Fruit fly (Drosophila melanogaster): Measurements from ENCODE around the gene CalpC.

The CalpC gene

dm6 chrX:16320197-16320921 lies 5.2 kb upstream of the CalpC start, which contains the start of gene Cyp1 (continued):
- TF ChIP-seq CG4360 (GFP tag; IDR thresholded peaks at IDR 0.05) (peak; percentile 46; the same call in 1 of the 2 replicates), CG4404 (GFP tag; IDR thresholded peaks at IDR 0.05) (0 out of 2 replicates have a peak, but pooled peaks have one; percentile 23), CG9437 (GFP tag; optimal IDR thresholded peaks at IDR 0.05) (no peak), schlank (tag; optimal IDR thresholded peaks at IDR 0.05) (no peak), CG34376 (GFP tag; optimal IDR thresholded peaks at IDR 0.05) (no peak), gem (tag; optimal IDR thresholded peaks at IDR 0.05) (no peak), CG7928 (GFP tag; optimal IDR thresholded peaks at IDR 0.05) (no peak), CG1603 (tag; optimal IDR thresholded peaks at IDR 0.05) (peak; percentile 90), Hmr (GFP tag; optimal IDR thresholded peaks at IDR 0.05) (peak; percentile 56), da (GFP tag; optimal IDR thresholded peaks at IDR 0.05) (no peak), CG10209 (GFP tag; optimal IDR thresholded peaks at IDR 0.05) (no peak), wdn (GFP tag; IDR thresholded peaks at IDR 0.05) (peak; percentile 42; the same call in 1 of the 2 replicates), HHEX (GFP tag; optimal IDR thresholded peaks at IDR 0.05) (no peak), ssp (GFP tag; IDR thresholded peaks at IDR 0.05) (peak; percentile 74), CG17359 (tag; optimal IDR thresholded peaks at IDR 0.05) (peak; percentile 15), hkb (optimal IDR thresholded peaks at IDR 0.05) (no peak), hkb (GFP tag; IDR thresholded peaks at IDR 0.05) (peak; percentile 58; the same call in 1 of the 2 replicates), CG2120 (GFP tag; optimal IDR thresholded peaks at IDR 0.05) (peak; percentile 54), Nf-YA (GFP tag; IDR thresholded peaks at IDR 0.05) (no peak; the same call in 1 of the 2 replicates), CG33213 (GFP tag; optimal IDR thresholded peaks at IDR 0.05) (no peak), pzg (GFP tag; optimal IDR thresholded peaks at IDR 0.05) (peak; percentile 80), chif (GFP tag; optimal IDR thresholded peaks at IDR 0.05) (no peak), CG11093 (GFP tag; IDR thresholded peaks at IDR 0.05) (0 out of 3 replicates have a peak, but pooled peaks have one; percentile 44), mld (GFP tag; IDR thresholded peaks at IDR 0.05; ENCODE audit: partially characterized antibody) (peak; percentile 77; the same call in 1 of the 3 replicates), Atf-2 (GFP tag; optimal IDR thresholded peaks at IDR 0.05) (no peak), dysf (GFP tag; IDR thresholded peaks at IDR 0.05) (peak; percentile 47; the same call in 2 of the 3 replicates), z (GFP tag; IDR thresholded peaks at IDR 0.05) (no peak), pb (GFP tag; optimal IDR thresholded peaks at IDR 0.05) (no peak), ro (GFP tag; IDR thresholded peaks at IDR 0.05) (no peak), aop (GFP tag; IDR thresholded peaks at IDR 0.05) (no peak), CG11085 (GFP tag; IDR thresholded peaks at IDR 0.05) (no peak), Doc2 (GFP tag; IDR thresholded peaks at IDR 0.05) (no peak), al (GFP tag; IDR thresholded peaks at IDR 0.05) (0 out of 2 replicates have a peak, but pooled peaks have one; percentile 26), CG4854 (GFP tag; optimal IDR thresholded peaks at IDR 0.05) (no peak), Fer3 (tag; optimal IDR thresholded peaks at IDR 0.05) (no peak), ash1 (GFP tag; optimal IDR thresholded peaks at IDR 0.05) (no peak), Dll (GFP tag; IDR thresholded peaks at IDR 0.05; ENCODE audit: partially characterized antibody) (peak; percentile 65; the same call in 3 of the 4 replicates), CG8478 (optimal IDR thresholded peaks at IDR 0.05) (no peak), CrebB (tag; optimal IDR thresholded peaks at IDR 0.05) (no peak), cwo (GFP tag; optimal IDR thresholded peaks at IDR 0.05) (no peak), tx (GFP tag; optimal IDR thresholded peaks at IDR 0.05) (no peak), tin (GFP tag; optimal IDR thresholded peaks at IDR 0.05) (peak; percentile 3), stc (GFP tag; IDR thresholded peaks at IDR 0.05) (0 out of 2 replicates have a peak, but pooled peaks have one; percentile 31), CG7786 (GFP tag; optimal IDR thresholded peaks at IDR 0.05) (no peak), CG14441 (GFP tag; IDR thresholded peaks at IDR 0.05) (peak; percentile 63), CG18619 (GFP tag; optimal IDR thresholded peaks at IDR 0.05) (no peak), sna (GFP tag; IDR thresholded peaks at IDR 0.05; ENCODE audit: partially characterized antibody) (peak; percentile 49; the same call in 1 of the 2 replicates), CG6813 (GFP tag; optimal IDR thresholded peaks at IDR 0.05) (no peak), pum (GFP tag; optimal IDR thresholded peaks at IDR 0.05) (no peak)
